Fruit fly (Drosophila melanogaster) whole organism, prepupa: ENCODE data around the gene CG12123.

Experiments
- CG16779 ChIP-seq: fragments of 200-800 bp; sonication (Bioruptor generic); optimal IDR thresholded peaks from 3 replicates; lab custom pipeline; 2017; ENCODE audit warnings: missing biosample characterization, mild to moderate bottlenecking, missing genetic modification characterization
- CG34406 ChIP-seq: fragments of 200-800 bp; sonication (Bioruptor generic); optimal IDR thresholded peaks from 3 replicates; lab custom pipeline; 2016; ENCODE audit warnings: missing biosample characterization, missing genetic modification characterization
- CG6854 ChIP-seq: fragments of 200-800 bp; sonication (Bioruptor generic); optimal IDR thresholded peaks from 2 replicates; lab custom pipeline; 2017; ENCODE audit warnings: missing biosample characterization, mild to moderate bottlenecking, missing genetic modification characterization
- Eip93F ChIP-seq: fragments of 200-800 bp; sonication (Bioruptor generic); optimal IDR thresholded peaks from 2 replicates; lab custom pipeline; 2016; ENCODE audit warnings: missing biosample characterization, mild to moderate bottlenecking, missing genetic modification characterization
- Gug ChIP-seq: fragments of 200-800 bp; sonication (Bioruptor generic); IDR thresholded peaks from 2 replicates; pipeline ENCODE4 v1.3.6; 2022; ENCODE audit warnings: missing biosample characterization, missing genetic modification characterization
- Smox ChIP-seq: fragments of 200-800 bp; sonication (Bioruptor generic); optimal IDR thresholded peaks from 3 replicates; lab custom pipeline; 2016; ENCODE audit warnings: missing biosample characterization, missing genetic modification characterization
- vri ChIP-seq: fragments of 200-800 bp; sonication (Bioruptor generic); optimal IDR thresholded peaks from 3 replicates; lab custom pipeline; 2016; ENCODE audit warnings: missing biosample characterization, mild to moderate bottlenecking, missing genetic modification characterization

- TF ChIP-seq CG16779 = peak; percentile 63
- peak; percentile 9 for TF ChIP-seq CG34406 (GFP tag; lab: Kevin White, UChicago)
- TF ChIP-seq Gug (GFP tag; lab: Robert Waterston, UW) = 0 out of 2 replicates have a peak, but pooled peaks have one; percentile 37
- TF ChIP-seq vri (GFP tag; lab: Kevin White, UChicago) = peak; percentile 68
- TF ChIP-seq Eip93F = peak; percentile 89
- peak; percentile 40 for TF ChIP-seq Smox (GFP tag; lab: Kevin White, UChicago)
- TF ChIP-seq CG6854 (GFP tag; lab: Kevin White, UChicago) = peak; percentile 85
Measured at dm6 chrX:8411532-8411960, 30.6 kb downstream of the CG12123 start, which contains the start of gene lawc.
